Fruit fly (Drosophila melanogaster) whole organism, embryonic: ENCODE data around the gene lwr.
A peak's percentile ranks its signal among the peaks of the same experiment; 100 is the strongest.

ENCODE experiments used
- BEAF-32 ChIP-seq: fragments of 200-800 bp; sonication (Bioruptor generic); optimal IDR thresholded peaks from 3 replicates; lab custom pipeline; 2017; ENCODE audit warnings: missing biosample characterization, missing genetic modification characterization, mild to moderate bottlenecking, moderate library complexity, missing genetic modification reagents
- CG10543 ChIP-seq: fragments of 200-800 bp; sonication (Bioruptor generic); optimal IDR thresholded peaks from 3 replicates; lab custom pipeline; 2017; ENCODE audit warnings: missing biosample characterization, mild to moderate bottlenecking, missing genetic modification characterization, moderate library complexity
- CG11456 ChIP-seq: fragments of 200-800 bp; sonication (Bioruptor generic); IDR thresholded peaks from 3 replicates; pipeline ENCODE4 v1.3.6; 2022; ENCODE audit warnings: missing biosample characterization, missing genetic modification characterization
- CG1233 ChIP-seq: fragments of 200-800 bp; sonication (Bioruptor generic); optimal IDR thresholded peaks from 4 replicates; lab custom pipeline; 2018; ENCODE audit warnings: missing biosample characterization, mild to moderate bottlenecking, missing genetic modification characterization
- CG13624 ChIP-seq: fragments of 200-800 bp; sonication (Bioruptor generic); optimal IDR thresholded peaks from 2 replicates; lab custom pipeline; 2016; ENCODE audit warnings: missing biosample characterization, missing genetic modification characterization
- CG14710 ChIP-seq: fragments of 200-800 bp; sonication (Bioruptor generic); optimal IDR thresholded peaks from 3 replicates; lab custom pipeline; 2019; ENCODE audit warnings: missing biosample characterization, mild to moderate bottlenecking, missing genetic modification characterization, moderate library complexity
- CG15514 ChIP-seq: fragments of 200-800 bp; sonication (Bioruptor generic); optimal IDR thresholded peaks from 3 replicates; lab custom pipeline; 2017; ENCODE audit warnings: missing biosample characterization, missing genetic modification characterization, mild to moderate bottlenecking, moderate library complexity, missing genetic modification reagents
- CG1647 ChIP-seq: fragments of 200-800 bp; sonication (Bioruptor generic); optimal IDR thresholded peaks from 3 replicates; lab custom pipeline; 2016; ENCODE audit warnings: missing biosample characterization, missing genetic modification characterization
- CG17612 ChIP-seq: fragments of 200-800 bp; sonication (Bioruptor generic); IDR thresholded peaks from 2 replicates; pipeline ENCODE4 v1.3.6; 2022; ENCODE audit warnings: missing biosample characterization, missing genetic modification characterization
- CG18011 ChIP-seq: fragments of 200-800 bp; sonication (Bioruptor generic); optimal IDR thresholded peaks from 2 replicates; lab custom pipeline; 2017; ENCODE audit warnings: missing biosample characterization, missing genetic modification characterization, mild to moderate bottlenecking, moderate library complexity, missing genotype
- CG3407 ChIP-seq: fragments of 200-800 bp; sonication (Bioruptor generic); optimal IDR thresholded peaks from 2 replicates; lab custom pipeline; 2018; ENCODE audit warnings: missing biosample characterization, mild to moderate bottlenecking, missing genetic modification characterization
- CG3838 ChIP-seq: fragments of 200-800 bp; sonication (Bioruptor generic); optimal IDR thresholded peaks from 3 replicates; lab custom pipeline; 2016; ENCODE audit warnings: missing biosample characterization, missing genetic modification characterization
- CG4328 ChIP-seq: fragments of 200-800 bp; sonication (Bioruptor generic); optimal IDR thresholded peaks from 3 replicates; lab custom pipeline; 2017; ENCODE audit warnings: missing biosample characterization, missing genetic modification reagents, missing genetic modification characterization
- CG4707 ChIP-seq: fragments of 200-800 bp; sonication (Bioruptor generic); optimal IDR thresholded peaks from 2 replicates; lab custom pipeline; 2018; ENCODE audit warnings: missing biosample characterization, mild to moderate bottlenecking, missing genetic modification characterization, moderate library complexity
- CG4730 ChIP-seq: fragments of 200-800 bp; sonication (Bioruptor generic); IDR thresholded peaks from 2 replicates; pipeline ENCODE4 v1.3.6; 2022; ENCODE audit warnings: missing biosample characterization, missing genetic modification characterization
- CG5953 ChIP-seq: fragments of 200-800 bp; sonication (Bioruptor generic); IDR thresholded peaks from 2 replicates; pipeline ENCODE4 v1.3.6; 2022; ENCODE audit warnings: missing biosample characterization, missing genetic modification characterization
- CG6254 ChIP-seq: fragments of 200-800 bp; sonication (Bioruptor generic); optimal IDR thresholded peaks from 3 replicates; lab custom pipeline; 2017; ENCODE audit warnings: mild to moderate bottlenecking, missing biosample characterization, missing genetic modification reagents, missing genetic modification characterization
- CG6683 ChIP-seq: fragments of 200-800 bp; sonication (Bioruptor generic); optimal IDR thresholded peaks from 2 replicates; lab custom pipeline; 2017; ENCODE audit warnings: missing biosample characterization, mild to moderate bottlenecking, missing genetic modification characterization, missing genetic modification reagents
- CG6813 ChIP-seq: fragments of 200-800 bp; sonication (Bioruptor generic); optimal IDR thresholded peaks from 2 replicates; lab custom pipeline; 2017; ENCODE audit warnings: missing biosample characterization, missing genetic modification characterization, mild to moderate bottlenecking, moderate library complexity, missing genetic modification reagents
- CG7271 ChIP-seq: fragments of 200-800 bp; sonication (Bioruptor generic); optimal IDR thresholded peaks from 2 replicates; lab custom pipeline; 2018; ENCODE audit warnings: missing biosample characterization, mild to moderate bottlenecking, missing genetic modification characterization, moderate library complexity
- CG7357 ChIP-seq: fragments of 200-800 bp; sonication (Bioruptor generic); IDR thresholded peaks from 3 replicates; pipeline ENCODE4 v1.3.6; 2022; ENCODE audit warnings: missing biosample characterization, missing genetic modification characterization
- CG9609 ChIP-seq: fragments of 200-800 bp; sonication (Bioruptor generic); optimal IDR thresholded peaks from 3 replicates; lab custom pipeline; 2016; ENCODE audit warnings: missing biosample characterization, missing genetic modification characterization
- Camta ChIP-seq: fragments of 200-800 bp; sonication (Bioruptor generic); optimal IDR thresholded peaks from 2 replicates; lab custom pipeline; 2016; ENCODE audit warnings: missing biosample characterization, missing genetic modification characterization
- Drgx ChIP-seq: fragments of 200-800 bp; sonication (Bioruptor generic); IDR thresholded peaks from 2 replicates; pipeline ENCODE4 v1.3.6; 2022; ENCODE audit warnings: missing biosample characterization, missing genetic modification characterization
- HmgZ ChIP-seq: fragments of 200-800 bp; sonication (Bioruptor generic); optimal IDR thresholded peaks from 2 replicates; lab custom pipeline; 2018; ENCODE audit warnings: missing biosample characterization, mild to moderate bottlenecking, missing genetic modification characterization
- Hmx ChIP-seq: fragments of 200-800 bp; sonication (Bioruptor generic); optimal IDR thresholded peaks from 2 replicates; lab custom pipeline; 2016; ENCODE audit warnings: missing biosample characterization, missing genetic modification characterization
- Lpt ChIP-seq: fragments of >200 bp; optimal IDR thresholded peaks from 2 replicates; lab custom pipeline; 2018; ENCODE audit warnings: missing biosample characterization, missing genetic modification characterization
- Mrtf ChIP-seq: fragments of 200-800 bp; sonication (Bioruptor generic); IDR thresholded peaks from 3 replicates; pipeline ENCODE4 v1.3.6; 2022; ENCODE audit warnings: missing biosample characterization, missing genetic modification characterization
- ab ChIP-seq: fragments of 200-800 bp; sonication (Bioruptor generic); optimal IDR thresholded peaks from 2 replicates; lab custom pipeline; 2016; ENCODE audit warnings: missing biosample characterization, missing genetic modification characterization
- amos ChIP-seq: fragments of 200-800 bp; sonication (Bioruptor generic); IDR thresholded peaks from 2 replicates; pipeline ENCODE4 v1.3.6; 2022; ENCODE audit warnings: missing biosample characterization, missing genetic modification characterization; ENCODE audit not compliant: partially characterized antibody
- bbx ChIP-seq: fragments of 200-800 bp; sonication (Bioruptor generic); IDR thresholded peaks from 2 replicates; pipeline ENCODE4 v1.3.6; 2022; ENCODE audit warnings: missing biosample characterization, missing genetic modification characterization; ENCODE audit not compliant: partially characterized antibody
- bigmax ChIP-seq: fragments of 200-800 bp; sonication (Bioruptor generic); optimal IDR thresholded peaks from 2 replicates; lab custom pipeline; 2018; ENCODE audit warnings: missing biosample characterization, mild to moderate bottlenecking, missing genetic modification characterization
- corto ChIP-seq: fragments of 200-800 bp; sonication (Bioruptor generic); optimal IDR thresholded peaks from 2 replicates; lab custom pipeline; 2016; ENCODE audit warnings: missing biosample characterization, mild to moderate bottlenecking, missing genetic modification characterization, moderate library complexity
- dati ChIP-seq: fragments of 200-800 bp; sonication (Bioruptor generic); IDR thresholded peaks from 2 replicates; pipeline ENCODE4 v1.3.6; 2022; ENCODE audit warnings: missing biosample characterization, missing genetic modification characterization
- dpn ChIP-seq, 2 experiments: fragments of 200-800 bp; sonication (Bioruptor generic); optimal IDR thresholded peaks; 3 replicates each; lab custom pipeline; 2016; ENCODE audit warnings: missing biosample characterization in 2 of 2, missing genetic modification characterization in 2 of 2
- ftz-f1 ChIP-seq: fragments of 200-800 bp; sonication (Bioruptor generic); optimal IDR thresholded peaks from 2 replicates; lab custom pipeline; 2016; ENCODE audit warnings: missing biosample characterization, missing genetic modification characterization
- gce ChIP-seq: fragments of 200-800 bp; sonication (Bioruptor generic); IDR thresholded peaks from 3 replicates; pipeline ENCODE4 v1.3.6; 2022; ENCODE audit warnings: missing biosample characterization, missing genetic modification characterization
- gcm ChIP-seq: fragments of 200-800 bp; sonication (Bioruptor generic); optimal IDR thresholded peaks from 2 replicates; lab custom pipeline; 2019; ENCODE audit warnings: missing biosample characterization, mild to moderate bottlenecking, missing genetic modification characterization, moderate library complexity
- gro ChIP-seq: fragments of 200-800 bp; sonication (Bioruptor generic); optimal IDR thresholded peaks from 2 replicates; lab custom pipeline; 2016; ENCODE audit warnings: missing biosample characterization, missing genetic modification characterization
- lbe ChIP-seq: fragments of 200-800 bp; sonication (Bioruptor generic); optimal IDR thresholded peaks from 2 replicates; lab custom pipeline; 2016; ENCODE audit warnings: missing biosample characterization, mild to moderate bottlenecking, missing genetic modification characterization
- lov ChIP-seq, 2 experiments: fragments of 200-800 bp in 1 of 2; fragments of >200 bp in 1 of 2; sonication (Bioruptor generic) in 1 of 2; IDR thresholded peaks in 1 of 2; optimal IDR thresholded peaks in 1 of 2; 2 replicates in 1 of 2; 3 replicates in 1 of 2; pipeline versions ENCODE4 v1.3.6 to Lab custom; 2017 to 2022; ENCODE audit warnings: missing biosample characterization in 1 of 2, missing genetic modification characterization in 1 of 2
- mld ChIP-seq: fragments of 200-800 bp; sonication (Bioruptor generic); IDR thresholded peaks from 3 replicates; pipeline ENCODE4 v1.3.6; 2022; ENCODE audit warnings: missing biosample characterization, missing genetic modification characterization; ENCODE audit not compliant: partially characterized antibody
- nerfin-2 ChIP-seq: fragments of 200-800 bp; sonication (Bioruptor generic); IDR thresholded peaks from 2 replicates; pipeline ENCODE4 v1.3.6; 2022; ENCODE audit warnings: missing biosample characterization, missing genetic modification characterization; ENCODE audit not compliant: partially characterized antibody
- org-1 ChIP-seq: fragments of 200-800 bp; sonication (Bioruptor generic); optimal IDR thresholded peaks from 2 replicates; lab custom pipeline; 2017; ENCODE audit warnings: missing biosample characterization, missing genetic modification characterization
- peb ChIP-seq: fragments of 200-800 bp; sonication (Bioruptor generic); IDR thresholded peaks from 2 replicates; pipeline ENCODE4 v1.3.6; 2022; ENCODE audit warnings: missing biosample characterization, missing genetic modification characterization
- scrt ChIP-seq: fragments of 200-800 bp; sonication (Bioruptor generic); optimal IDR thresholded peaks from 2 replicates; lab custom pipeline; 2018; ENCODE audit warnings: missing biosample characterization, mild to moderate bottlenecking, missing genetic modification characterization, moderate library complexity
- slbo ChIP-seq: fragments of 200-800 bp; sonication (Bioruptor generic); IDR thresholded peaks from 2 replicates; pipeline ENCODE4 v1.3.6; 2022; ENCODE audit warnings: missing biosample characterization, missing genetic modification characterization
- tin ChIP-seq: fragments of 200-800 bp; sonication (Bioruptor generic); optimal IDR thresholded peaks from 3 replicates; lab custom pipeline; 2016; ENCODE audit warnings: missing biosample characterization, missing genetic modification characterization

The lwr gene

DNA sequence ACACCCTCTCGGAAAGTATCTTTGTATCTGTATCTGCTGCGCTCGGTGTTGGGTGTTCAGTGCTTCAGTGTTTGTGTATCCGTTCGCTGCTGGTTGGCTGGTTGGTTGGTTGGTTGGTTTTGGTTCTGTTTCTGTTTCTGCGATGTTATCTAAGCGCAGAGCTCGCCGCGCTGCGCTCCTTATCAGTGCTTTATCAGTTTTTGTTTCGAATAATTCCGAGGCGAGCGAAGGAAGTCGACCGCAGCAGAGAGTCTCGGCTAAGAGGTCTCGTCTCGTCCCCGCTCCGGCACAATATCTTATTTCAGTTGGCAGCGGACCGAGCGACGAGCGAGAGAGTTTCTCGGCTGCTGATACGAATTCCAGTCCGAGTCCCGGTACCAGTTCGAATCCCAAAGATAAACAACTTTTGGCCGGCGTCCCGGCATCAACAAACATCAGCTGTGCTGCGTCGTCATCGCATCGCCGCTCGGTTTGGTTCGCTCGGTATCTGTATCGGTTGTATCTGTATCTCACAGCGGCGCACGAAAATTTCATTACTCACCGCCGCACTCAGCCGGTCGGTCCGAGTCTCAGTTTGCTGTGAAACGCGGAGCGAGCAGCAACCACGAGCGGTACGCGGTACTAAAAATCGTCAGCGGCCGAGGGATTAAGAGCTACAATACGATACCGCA lies 19.1 kb downstream of the lwr start (continued):
- TF ChIP-seq dpn (GFP tag; optimal IDR thresholded peaks at IDR 0.05; lab: Kevin White, UChicago) (no peak), CG7357 (GFP tag; lab: Robert Waterston, UW) (no peak), Lpt (GFP tag; lab: Kevin White, UChicago) (no peak), BEAF-32 (GFP tag; lab: Kevin White, UChicago) (no peak), amos (GFP tag; lab: Robert Waterston, UW) (peak; percentile 59; the same call in 1 of the 2 replicates), Drgx (GFP tag; lab: Robert Waterston, UW) (no peak), ftz-f1 (peak; percentile 57), CG3407 (GFP tag; lab: Kevin White, UChicago) (peak; percentile 27), CG18011 (GFP tag; lab: Kevin White, UChicago) (peak; percentile 13), org-1 (GFP tag; lab: Kevin White, UChicago) (no peak), Mrtf (GFP tag; lab: Robert Waterston, UW) (no peak), gcm (no peak), CG6683 (GFP tag; lab: Kevin White, UChicago) (no peak), lov (optimal IDR thresholded peaks at IDR 0.05; lab: Kevin White, UChicago) (no peak), lov (GFP tag; IDR thresholded peaks at IDR 0.05; lab: Robert Waterston, UW) (0 out of 3 replicates have a peak, but pooled peaks have one; percentile 13), slbo (peak; percentile 23; the same call in 1 of the 2 replicates), ab (GFP tag; lab: Kevin White, UChicago) (no peak), gro (GFP tag; lab: Kevin White, UChicago) (peak; percentile 78), peb (GFP tag; lab: Robert Waterston, UW) (0 out of 2 replicates have a peak, but pooled peaks have one; percentile 23), CG1647 (GFP tag; lab: Kevin White, UChicago) (no peak), Hmx (GFP tag; lab: Kevin White, UChicago) (no peak), nerfin-2 (GFP tag; lab: Robert Waterston, UW) (peak; percentile 32; the same call in 1 of the 2 replicates), scrt (peak; percentile 30), CG6813 (GFP tag; lab: Kevin White, UChicago) (no peak), CG15514 (GFP tag; lab: Kevin White, UChicago) (peak; percentile 55), CG17612 (GFP tag; lab: Robert Waterston, UW) (no peak), CG9609 (GFP tag; lab: Kevin White, UChicago) (no peak), CG6254 (GFP tag; lab: Kevin White, UChicago) (peak; percentile 25), CG10543 (GFP tag; lab: Kevin White, UChicago) (peak; percentile 97), CG7271 (peak; percentile 21), bigmax (GFP tag; lab: Kevin White, UChicago) (peak; percentile 36), CG11456 (GFP tag; lab: Robert Waterston, UW) (0 out of 3 replicates have a peak, but pooled peaks have one; percentile 42), tin (GFP tag; lab: Kevin White, UChicago) (no peak), mld (0 out of 3 replicates have a peak, but pooled peaks have one; percentile 51), CG5953 (GFP tag; lab: Robert Waterston, UW) (no peak), CG14710 (tag; lab: Kevin White, UChicago) (peak; percentile 25), Camta (GFP tag; lab: Kevin White, UChicago) (peak; percentile 1), corto (GFP tag; lab: Kevin White, UChicago) (no peak), gce (GFP tag; lab: Robert Waterston, UW) (no peak; the same call in 2 of the 3 replicates), CG13624 (peak; percentile 31), CG4707 (GFP tag; lab: Kevin White, UChicago) (no peak), CG4730 (no peak), bbx (peak; percentile 64), CG4328 (GFP tag; lab: Kevin White, UChicago) (no peak), CG3838 (GFP tag; lab: Kevin White, UChicago) (peak; percentile 60), lbe (GFP tag; lab: Kevin White, UChicago) (peak; percentile 49), CG1233 (GFP tag; lab: Kevin White, UChicago) (peak; percentile 21), dati (no peak), HmgZ (peak; percentile 49)
